Worm (Caenorhabditis elegans) whole organism, mixed stage, embryonic: ENCODE data around the gene F35A5.5.

Experiments used
- lsy-2 ChIP-seq: fragments of 150-350 bp; optimal IDR thresholded peaks from 2 replicates; lab custom pipeline; 2014; ENCODE audit warnings: missing biosample characterization, missing genetic modification characterization
- mab-5 ChIP-seq: fragments of 150-350 bp; optimal IDR thresholded peaks from 2 replicates; lab custom pipeline; 2014; ENCODE audit warnings: missing biosample characterization, missing genetic modification characterization
- nhr-12 ChIP-seq: fragments of 150-350 bp; optimal IDR thresholded peaks from 2 replicates; lab custom pipeline; 2014; ENCODE audit warnings: missing biosample characterization, missing genetic modification characterization
- snpc-4 ChIP-seq: fragments of 150-350 bp; optimal IDR thresholded peaks from 2 replicates; lab custom pipeline; 2014; ENCODE audit warnings: missing biosample characterization, missing genetic modification characterization

ce11 chrX:3822061-3822460, 26.5 kb upstream of the F35A5.5 start:
- no peak for TF ChIP-seq nhr-12
- TF ChIP-seq mab-5 (tag; lab: Kevin White, UChicago): no peak
- no peak for TF ChIP-seq snpc-4 (tag; lab: Kevin White, UChicago)
- no peak for TF ChIP-seq lsy-2 (tag; lab: Kevin White, UChicago)
